Fruit fly (Drosophila melanogaster) whole organism, embryonic: ENCODE measurements around the gene lva.

Experiments used
- CG2199 ChIP-seq: fragments of 200-800 bp; sonication (Bioruptor generic); IDR thresholded peaks from 3 replicates; pipeline ENCODE4 v1.3.6; 2022; ENCODE audit warnings: missing biosample characterization, missing genetic modification characterization
- CG3838 ChIP-seq: fragments of 200-800 bp; sonication (Bioruptor generic); optimal IDR thresholded peaks from 3 replicates; lab custom pipeline; 2016; ENCODE audit warnings: missing biosample characterization, missing genetic modification characterization
- CG5245 ChIP-seq: fragments of 200-800 bp; sonication (Bioruptor generic); optimal IDR thresholded peaks from 3 replicates; lab custom pipeline; 2016; ENCODE audit warnings: missing biosample characterization, missing genetic modification characterization
- Fer2 ChIP-seq: fragments of 200-800 bp; sonication (Bioruptor generic); optimal IDR thresholded peaks from 2 replicates; lab custom pipeline; 2018; ENCODE audit warnings: missing biosample characterization, mild to moderate bottlenecking, missing genetic modification characterization, moderate library complexity
- cas ChIP-seq: fragments of 200-800 bp; sonication (Bioruptor generic); IDR thresholded peaks from 2 replicates; pipeline ENCODE4 v1.3.6; 2022; ENCODE audit warnings: missing biosample characterization, missing genetic modification characterization
- prd ChIP-seq, 3 experiments: fragments of >200 bp in 2 of 3; fragments of 200-800 bp in 1 of 3; sonication (Bioruptor generic) in 1 of 3; optimal IDR thresholded peaks in 2 of 3; IDR thresholded peaks in 1 of 3; 2 replicates in 2 of 3; 3 replicates in 1 of 3; pipeline versions ENCODE4 v1.3.6 to Lab custom; 2017 to 2022; ENCODE audit warnings: missing biosample characterization in 1 of 3, missing genetic modification characterization in 1 of 3
- row ChIP-seq: fragments of 200-800 bp; sonication (Bioruptor generic); IDR thresholded peaks from 3 replicates; pipeline ENCODE4 v1.3.6; 2022; ENCODE audit warnings: missing biosample characterization, missing genetic modification characterization
- tio ChIP-seq: fragments of 200-800 bp; sonication (Bioruptor generic); optimal IDR thresholded peaks from 2 replicates; lab custom pipeline; 2017; ENCODE audit warnings: missing biosample characterization, missing genetic modification characterization, inconsistent platforms
- vfl ChIP-seq: fragments of 200-800 bp; sonication (Bioruptor generic); optimal IDR thresholded peaks from 2 replicates; lab custom pipeline; 2016; ENCODE audit warnings: missing biosample characterization, missing genetic modification characterization

dm6 chrX:4012844-4013243 is 47.7 kb upstream of the lva start:
- TF ChIP-seq Fer2 (tag; lab: Kevin White, UChicago) (no peak), CG5245 (GFP tag; lab: Kevin White, UChicago) (no peak), tio (no peak), cas (GFP tag; lab: Robert Waterston, UW) (no peak), CG2199 (GFP tag; lab: Robert Waterston, UW) (no peak), CG3838 (GFP tag; lab: Kevin White, UChicago) (no peak), row (peak; percentile 48; the same call in 2 of the 3 replicates), vfl (no peak), prd (optimal IDR thresholded peaks at IDR 0.05; lab: Kevin White, UChicago) (no peak), prd (GFP tag; IDR thresholded peaks at IDR 0.05; lab: Robert Waterston, UW) (peak; percentile 34; the same call in 1 of the 3 replicates)
